Worm (Caenorhabditis elegans) whole organism, L4/young adult: ENCODE results near the gene phf-34.

Experiments used
- W03F9.2 ChIP-seq: fragments of 150-350 bp; optimal IDR thresholded peaks from 2 replicates; lab custom pipeline; 2014; ENCODE audit warnings: missing biosample characterization, missing genetic modification characterization
- dao-5 ChIP-seq: sonication (generic microtip); optimal IDR thresholded peaks from 2 replicates; lab custom pipeline; 2016; ENCODE audit warnings: missing genotype, missing genetic modification characterization, moderate library complexity, missing compliant biosample characterization
- him-1 ChIP-seq: sonication (generic microtip); optimal IDR thresholded peaks from 2 replicates; lab custom pipeline; 2016; ENCODE audit warnings: missing genotype, missing genetic modification reagents, missing genetic modification characterization, missing compliant biosample characterization

DNA sequence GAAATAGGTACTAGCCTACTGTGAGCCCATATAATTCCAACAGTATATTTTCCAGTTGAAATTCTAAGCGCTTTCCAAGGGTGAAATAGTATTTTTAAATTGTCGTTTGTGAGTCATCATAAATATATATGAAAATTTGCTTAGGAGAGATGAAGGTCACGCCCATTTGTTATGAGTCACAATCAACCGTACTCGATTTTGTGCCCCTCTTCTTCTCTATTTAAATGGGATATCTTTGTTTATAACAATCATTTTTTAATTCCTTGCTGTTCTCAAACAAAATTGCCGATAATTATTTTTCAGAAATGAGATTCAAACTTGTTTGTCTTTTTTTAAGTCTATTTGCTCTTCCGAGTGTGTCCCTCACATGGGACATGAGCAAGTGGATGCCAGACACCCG, 19.7 kb upstream of the phf-34 start, which contains the start of gene folr-1:
- no peak for TF ChIP-seq dao-5
- no peak for TF ChIP-seq him-1 (tag; lab: Kevin White, UChicago)
- no peak for TF ChIP-seq W03F9.2 (tag; lab: Kevin White, UChicago)
